Worm (Caenorhabditis elegans) whole organism, young adult: Measurements from ENCODE around the gene cts-1.

ENCODE experiments used
- ama-1 ChIP-seq, 3 experiments: fragments of 150-350 bp in 1 of 3; sonication (generic microtip) in 2 of 3; optimal IDR thresholded peaks; 2 replicates each; lab custom pipeline; 2014 to 2018; ENCODE audit warnings: missing biosample characterization in 2 of 3, missing genetic modification characterization in 2 of 3, missing genetic modification reagents in 2 of 3
- attf-5 ChIP-seq: fragments of 200-800 bp; sonication (Bioruptor generic); optimal IDR thresholded peaks from 2 replicates; lab custom pipeline; 2018; ENCODE audit warnings: mild to moderate bottlenecking, missing genetic modification characterization, missing compliant biosample characterization
- cebp-1 ChIP-seq, 2 experiments: fragments of 200-800 bp in 1 of 2; sonication (Bioruptor generic) in 1 of 2; sonication (generic microtip) in 1 of 2; IDR thresholded peaks in 1 of 2; optimal IDR thresholded peaks in 1 of 2; 2 replicates each; pipeline versions ENCODE4 v1.3.6 to Lab custom; 2017 to 2022; ENCODE audit warnings: missing compliant biosample characterization in 2 of 2, missing genetic modification characterization in 2 of 2, mild to moderate bottlenecking in 1 of 2, missing genetic modification reagents in 1 of 2, moderate library complexity in 1 of 2
- nhr-90 ChIP-seq: sonication (generic microtip); optimal IDR thresholded peaks from 2 replicates; lab custom pipeline; 2016; ENCODE audit warnings: missing genotype, mild to moderate bottlenecking, missing genetic modification characterization, missing compliant biosample characterization
- snpc-1.1 ChIP-seq: sonication (generic microtip); optimal IDR thresholded peaks from 2 replicates; lab custom pipeline; 2017; ENCODE audit warnings: missing genetic modification characterization, mild to moderate bottlenecking, missing compliant biosample characterization, antibody characterized with exemption, moderate library complexity, missing genotype, missing genetic modification reagents; ENCODE audit not compliant: insufficient read depth
- xnd-1 ChIP-seq: sonication (generic microtip); optimal IDR thresholded peaks from 2 replicates; lab custom pipeline; 2016; ENCODE audit warnings: missing genotype, missing genetic modification reagents, missing genetic modification characterization, missing compliant biosample characterization

- no peak for TF ChIP-seq snpc-1.1 (tag; lab: Kevin White, UChicago)
- peak; percentile 31 for TF ChIP-seq ama-1 (optimal IDR thresholded peaks at IDR 0.05; lab: Kevin White, UChicago)
- peak in 1 of 2 experiments; percentile 19 for TF ChIP-seq ama-1 (GFP tag; optimal IDR thresholded peaks at IDR 0.05; lab: Kevin White, UChicago)
- TF ChIP-seq cebp-1 (GFP tag; IDR thresholded peaks at IDR 0.05; lab: Robert Waterston, UW), result no peak
- TF ChIP-seq cebp-1 (tag; optimal IDR thresholded peaks at IDR 0.05; lab: Kevin White, UChicago), result no peak
- TF ChIP-seq xnd-1 (tag; lab: Kevin White, UChicago), result peak; percentile 41
- no peak for TF ChIP-seq nhr-90 (tag; lab: Kevin White, UChicago)
- no peak for TF ChIP-seq attf-5 (GFP tag; lab: Kevin White, UChicago)
These were observed 6.7 kb downstream of the cts-1 start, which contains the start of gene T20G5.9 for ce11 chrIII:10209703-10210102.
